In the genomic region with DNA sequence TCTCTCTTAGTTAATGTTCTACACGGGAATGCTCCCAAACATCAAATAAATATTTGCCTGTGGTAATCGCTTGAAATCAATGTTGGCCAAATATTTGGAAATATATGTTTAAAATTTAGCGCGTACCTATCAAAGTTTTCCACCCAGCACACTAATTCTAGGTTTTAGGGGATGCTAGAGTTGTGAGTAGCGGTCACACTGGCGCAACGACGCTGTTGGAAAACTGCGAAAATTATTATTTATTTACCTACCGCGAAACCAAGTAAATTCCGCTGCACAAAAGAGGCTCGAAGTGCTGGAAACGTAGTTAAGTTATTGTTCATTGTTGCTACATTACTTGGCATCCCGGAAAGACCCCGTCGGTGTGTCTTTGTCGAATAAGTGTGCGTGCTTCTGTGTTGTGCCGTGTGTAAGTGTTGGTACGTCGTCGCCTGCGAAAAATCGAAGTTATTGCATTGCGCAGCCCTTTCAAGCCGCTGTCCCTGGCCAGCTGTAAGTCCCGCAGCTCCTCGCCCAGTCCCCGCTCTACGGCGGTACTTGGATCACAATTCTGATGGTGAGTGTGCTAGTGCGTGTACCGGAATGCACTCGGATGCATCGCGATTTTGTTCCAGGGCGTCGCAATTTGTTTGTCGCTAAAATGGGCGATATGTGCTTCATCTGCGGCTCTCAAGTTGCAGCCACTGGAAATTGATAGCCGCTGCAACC, we compare ENCODE assay signal across 1 fruit fly cellular context.
TF ChIP-seq lines count a peak whose summit lies in the region.

A gene (plus strand): TSS at position 181 of the 708 bp plus-strand sequence.

TF ChIP-seq in whole organism, embryonic, 481 proteins besides CTCF, POLR2A, EP300 and RAD21 (continued from another document and continues in another):
- TF ChIP-seq ham (GFP tag; IDR thresholded peaks at IDR 0.05; lab: Robert Waterston, UW) (no peak), nerfin-1 (tag; optimal IDR thresholded peaks at IDR 0.05; lab: Kevin White, UChicago) (peak; percentile 100), Dip3 (GFP tag; optimal IDR thresholded peaks at IDR 0.05; lab: Kevin White, UChicago) (no peak), CG10979 (tag; optimal IDR thresholded peaks at IDR 0.05; lab: Kevin White, UChicago) (no peak), run (tag; optimal IDR thresholded peaks at IDR 0.05; lab: Kevin White, UChicago) (no peak), CG1233 (GFP tag; optimal IDR thresholded peaks at IDR 0.05; lab: Kevin White, UChicago) (no peak), tin (GFP tag; optimal IDR thresholded peaks at IDR 0.05; lab: Kevin White, UChicago) (no peak), h (optimal IDR thresholded peaks at IDR 0.05; lab: Kevin White, UChicago) (no peak), Deaf1 (tag; optimal IDR thresholded peaks at IDR 0.05; lab: Kevin White, UChicago) (no peak), HLH3B (GFP tag; IDR thresholded peaks at IDR 0.05; lab: Robert Waterston, UW) (no peak), CG7745 (tag; optimal IDR thresholded peaks at IDR 0.05; lab: Kevin White, UChicago) (no peak), Dek (tag; optimal IDR thresholded peaks at IDR 0.05; lab: Kevin White, UChicago) (no peak), croc (GFP tag; conservative IDR thresholded peaks at IDR 0.05; lab: Robert Waterston, UW) (no peak), CG4820 (GFP tag; optimal IDR thresholded peaks at IDR 0.05; lab: Kevin White, UChicago) (no peak), Ets97D (GFP tag; optimal IDR thresholded peaks at IDR 0.05; lab: Kevin White, UChicago) (peak; percentile 13), chinmo (GFP tag; IDR thresholded peaks at IDR 0.05; lab: Robert Waterston, UW; ENCODE audit: partially characterized antibody) (0 out of 4 replicates have a peak, but pooled peaks have one; percentile 49), cg (GFP tag; optimal IDR thresholded peaks at IDR 0.05; lab: Kevin White, UChicago) (peak; percentile 81), Kr (GFP tag; optimal IDR thresholded peaks at IDR 0.05; lab: Kevin White, UChicago) (no peak), oc (tag; optimal IDR thresholded peaks at IDR 0.05; lab: Kevin White, UChicago) (no peak), CG18764 (GFP tag; optimal IDR thresholded peaks at IDR 0.05; lab: Kevin White, UChicago) (no peak), CG11398 (GFP tag; optimal IDR thresholded peaks at IDR 0.05; lab: Kevin White, UChicago) (no peak), CG3838 (GFP tag; optimal IDR thresholded peaks at IDR 0.05; lab: Kevin White, UChicago) (no peak), HLH54F (GFP tag; optimal IDR thresholded peaks at IDR 0.05; lab: Kevin White, UChicago) (no peak), disco-r (GFP tag; optimal IDR thresholded peaks at IDR 0.05; lab: Kevin White, UChicago) (no peak), MESR4 (GFP tag; optimal IDR thresholded peaks at IDR 0.05; lab: Kevin White, UChicago) (peak; percentile 55), Atf6 (GFP tag; IDR thresholded peaks at IDR 0.05; lab: Robert Waterston, UW) (no peak), CG12299 (tag; optimal IDR thresholded peaks at IDR 0.05; lab: Kevin White, UChicago) (no peak), bab2 (GFP tag; optimal IDR thresholded peaks at IDR 0.05; lab: Kevin White, UChicago) (no peak), CG11093 (GFP tag; IDR thresholded peaks at IDR 0.05; lab: Robert Waterston, UW) (no peak), Drgx (GFP tag; IDR thresholded peaks at IDR 0.05; lab: Robert Waterston, UW) (no peak), D19B (GFP tag; optimal IDR thresholded peaks at IDR 0.05; lab: Kevin White, UChicago) (no peak), nom (GFP tag; optimal IDR thresholded peaks at IDR 0.05; lab: Kevin White, UChicago) (no peak), tna (GFP tag; IDR thresholded peaks at IDR 0.05; lab: Robert Waterston, UW; ENCODE audit: partially characterized antibody) (no peak; the same call in 1 of the 2 replicates), CHES-1-like (GFP tag; optimal IDR thresholded peaks at IDR 0.05; lab: Kevin White, UChicago) (peak; percentile 36), CG7357 (GFP tag; IDR thresholded peaks at IDR 0.05; lab: Robert Waterston, UW) (no peak), ara (GFP tag; IDR thresholded peaks at IDR 0.05; lab: Robert Waterston, UW) (no peak), lola (GFP tag; optimal IDR thresholded peaks at IDR 0.05; lab: Kevin White, UChicago) (no peak), CG14667 (GFP tag; IDR thresholded peaks at IDR 0.05; lab: Robert Waterston, UW) (no peak), Nf-YA (GFP tag; IDR thresholded peaks at IDR 0.05; lab: Robert Waterston, UW) (no peak), CG15601 (tag; optimal IDR thresholded peaks at IDR 0.05; lab: Kevin White, UChicago) (no peak), CG10462 (GFP tag; optimal IDR thresholded peaks at IDR 0.05; lab: Kevin White, UChicago) (no peak), Nf-YB (GFP tag; optimal IDR thresholded peaks at IDR 0.05; lab: Kevin White, UChicago) (no peak), Opbp (GFP tag; IDR thresholded peaks at IDR 0.05; lab: Robert Waterston, UW; ENCODE audit: partially characterized antibody) (peak; percentile 74; the same call in 2 of the 3 replicates), chif (GFP tag; optimal IDR thresholded peaks at IDR 0.05; lab: Kevin White, UChicago) (no peak), pzg (GFP tag; optimal IDR thresholded peaks at IDR 0.05; lab: Kevin White, UChicago) (peak; percentile 84), HLH4C (GFP tag; IDR thresholded peaks at IDR 0.05; lab: Robert Waterston, UW; ENCODE audit: partially characterized antibody) (peak; percentile 52; the same call in 2 of the 3 replicates), CG8478 (optimal IDR thresholded peaks at IDR 0.05; lab: Kevin White, UChicago) (no peak), mld (GFP tag; IDR thresholded peaks at IDR 0.05; lab: Robert Waterston, UW; ENCODE audit: partially characterized antibody) (peak; percentile 76; the same call in 2 of the 3 replicates), CG16863 (GFP tag; optimal IDR thresholded peaks at IDR 0.05; lab: Kevin White, UChicago) (no peak), Hr51 (GFP tag; optimal IDR thresholded peaks at IDR 0.05; lab: Kevin White, UChicago) (no peak), pum (GFP tag; optimal IDR thresholded peaks at IDR 0.05; lab: Kevin White, UChicago) (no peak), Meics (GFP tag; optimal IDR thresholded peaks at IDR 0.05; lab: Kevin White, UChicago) (no peak), hth (optimal IDR thresholded peaks at IDR 0.05; lab: Kevin White, UChicago) (no peak), lov (optimal IDR thresholded peaks at IDR 0.05; lab: Kevin White, UChicago) (no peak), lov (GFP tag; IDR thresholded peaks at IDR 0.05; lab: Robert Waterston, UW) (no peak), CG6791 (GFP tag; IDR thresholded peaks at IDR 0.05; lab: Robert Waterston, UW; ENCODE audit: partially characterized antibody) (peak; percentile 89), Jarid2 (GFP tag; optimal IDR thresholded peaks at IDR 0.05; lab: Kevin White, UChicago) (no peak), Gsc (GFP tag; IDR thresholded peaks at IDR 0.05; lab: Robert Waterston, UW) (no peak), pita (GFP tag; optimal IDR thresholded peaks at IDR 0.05; lab: Kevin White, UChicago) (peak; percentile 70), CkIIα-i1 (GFP tag; IDR thresholded peaks at IDR 0.05; lab: Robert Waterston, UW) (no peak), Lim3 (GFP tag; IDR thresholded peaks at IDR 0.05; lab: Robert Waterston, UW) (no peak), Neu2 (GFP tag; optimal IDR thresholded peaks at IDR 0.05; lab: Kevin White, UChicago; ENCODE audit: borderline replicate concordance) (no peak), CG3847 (GFP tag; IDR thresholded peaks at IDR 0.05; lab: Robert Waterston, UW) (peak; percentile 32; the same call in 1 of the 2 replicates), ems (GFP tag; optimal IDR thresholded peaks at IDR 0.05; lab: Kevin White, UChicago) (no peak), CG10267 (tag; optimal IDR thresholded peaks at IDR 0.05; lab: Kevin White, UChicago) (peak; percentile 43), Hr3 (GFP tag; optimal IDR thresholded peaks at IDR 0.05; lab: Kevin White, UChicago) (no peak), usp (GFP tag; optimal IDR thresholded peaks at IDR 0.05; lab: Kevin White, UChicago) (no peak), crc (GFP tag; optimal IDR thresholded peaks at IDR 0.05; lab: Kevin White, UChicago) (no peak), CG17186 (GFP tag; optimal IDR thresholded peaks at IDR 0.05; lab: Kevin White, UChicago) (no peak), Rx (GFP tag; IDR thresholded peaks at IDR 0.05; lab: Robert Waterston, UW) (no peak), CG1792 (GFP tag; optimal IDR thresholded peaks at IDR 0.05; lab: Kevin White, UChicago) (no peak), tio (GFP tag; optimal IDR thresholded peaks at IDR 0.05; lab: Kevin White, UChicago) (no peak), shn (GFP tag; optimal IDR thresholded peaks at IDR 0.05; lab: Kevin White, UChicago) (no peak), E2f2 (GFP tag; IDR thresholded peaks at IDR 0.05; lab: Robert Waterston, UW) (peak; percentile 97), Dbx (GFP tag; IDR thresholded peaks at IDR 0.05; lab: Robert Waterston, UW) (no peak), ci (GFP tag; IDR thresholded peaks at IDR 0.05; lab: Robert Waterston, UW) (0 out of 3 replicates have a peak, but pooled peaks have one; percentile 5), CG2202 (tag; optimal IDR thresholded peaks at IDR 0.05; lab: Kevin White, UChicago) (no peak), row (GFP tag; IDR thresholded peaks at IDR 0.05; lab: Robert Waterston, UW) (0 out of 3 replicates have a peak, but pooled peaks have one; percentile 17), CG2889 (GFP tag; IDR thresholded peaks at IDR 0.05; lab: Robert Waterston, UW) (no peak), pb (GFP tag; optimal IDR thresholded peaks at IDR 0.05; lab: Kevin White, UChicago) (no peak), CG18599 (GFP tag; optimal IDR thresholded peaks at IDR 0.05; lab: Kevin White, UChicago) (no peak), CG7786 (GFP tag; optimal IDR thresholded peaks at IDR 0.05; lab: Kevin White, UChicago) (no peak), ab (GFP tag; optimal IDR thresholded peaks at IDR 0.05; lab: Kevin White, UChicago) (no peak), jing (GFP tag; optimal IDR thresholded peaks at IDR 0.05; lab: Kevin White, UChicago) (no peak), prd (optimal IDR thresholded peaks at IDR 0.05; lab: Kevin White, UChicago) (no peak), prd (GFP tag; IDR thresholded peaks at IDR 0.05; lab: Robert Waterston, UW) (no peak), nerfin-2 (GFP tag; IDR thresholded peaks at IDR 0.05; lab: Robert Waterston, UW; ENCODE audit: partially characterized antibody) (peak; percentile 78), Fer1 (GFP tag; optimal IDR thresholded peaks at IDR 0.05; lab: Kevin White, UChicago) (no peak), sqz (GFP tag; optimal IDR thresholded peaks at IDR 0.05; lab: Kevin White, UChicago) (no peak), CG12659 (GFP tag; optimal IDR thresholded peaks at IDR 0.05; lab: Kevin White, UChicago) (peak; percentile 67), sna (GFP tag; IDR thresholded peaks at IDR 0.05; lab: Robert Waterston, UW; ENCODE audit: partially characterized antibody) (no peak), ewg (GFP tag; optimal IDR thresholded peaks at IDR 0.05; lab: Kevin White, UChicago) (peak; percentile 28), CG30020 (tag; optimal IDR thresholded peaks at IDR 0.05; lab: Kevin White, UChicago) (no peak), CG4617 (GFP tag; optimal IDR thresholded peaks at IDR 0.05; lab: Kevin White, UChicago; ENCODE audit: borderline replicate concordance) (peak; percentile 95), CG12942 (GFP tag; optimal IDR thresholded peaks at IDR 0.05; lab: Kevin White, UChicago) (no peak), Blimp-1 (GFP tag; optimal IDR thresholded peaks at IDR 0.05; lab: Kevin White, UChicago) (no peak), CG8924 (tag; optimal IDR thresholded peaks at IDR 0.05; lab: Kevin White, UChicago) (peak; percentile 19), cwo (GFP tag; optimal IDR thresholded peaks at IDR 0.05; lab: Kevin White, UChicago) (no peak), ind (GFP tag; optimal IDR thresholded peaks at IDR 0.05; lab: Kevin White, UChicago) (no peak), kah (GFP tag; optimal IDR thresholded peaks at IDR 0.05; lab: Kevin White, UChicago) (no peak), vfl (GFP tag; optimal IDR thresholded peaks at IDR 0.05; lab: Kevin White, UChicago) (no peak), Bgb (GFP tag; IDR thresholded peaks at IDR 0.05; lab: Robert Waterston, UW; ENCODE audit: partially characterized antibody) (peak; percentile 58; the same call in 1 of the 2 replicates), org-1 (GFP tag; optimal IDR thresholded peaks at IDR 0.05; lab: Kevin White, UChicago) (no peak), rib (GFP tag; IDR thresholded peaks at IDR 0.05; lab: Robert Waterston, UW) (no peak), Oli (tag; optimal IDR thresholded peaks at IDR 0.05; lab: Kevin White, UChicago) (no peak), CG11723 (GFP tag; optimal IDR thresholded peaks at IDR 0.05; lab: Kevin White, UChicago) (no peak), Antp (GFP tag; optimal IDR thresholded peaks at IDR 0.05; lab: Kevin White, UChicago) (no peak), fru (optimal IDR thresholded peaks at IDR 0.05; lab: Kevin White, UChicago) (no peak), CG1602 (GFP tag; optimal IDR thresholded peaks at IDR 0.05; lab: Kevin White, UChicago) (no peak), Scr (GFP tag; IDR thresholded peaks at IDR 0.05; lab: Robert Waterston, UW; ENCODE audit: partially characterized antibody) (no peak; the same call in 1 of the 2 replicates), Atf3 (GFP tag; optimal IDR thresholded peaks at IDR 0.05; lab: Kevin White, UChicago) (no peak), ato (GFP tag; IDR thresholded peaks at IDR 0.05; lab: Robert Waterston, UW; ENCODE audit: partially characterized antibody) (peak; percentile 65; the same call in 1 of the 2 replicates), Med (GFP tag; lab: Kevin White, UChicago) (peak; percentile 81), CG15011 (GFP tag; optimal IDR thresholded peaks at IDR 0.05; lab: Kevin White, UChicago) (no peak), Dll (GFP tag; IDR thresholded peaks at IDR 0.05; lab: Robert Waterston, UW; ENCODE audit: partially characterized antibody) (0 out of 4 replicates have a peak, but pooled peaks have one; percentile 42), CG2120 (GFP tag; optimal IDR thresholded peaks at IDR 0.05; lab: Kevin White, UChicago) (no peak), CG11504 (tag; optimal IDR thresholded peaks at IDR 0.05; lab: Kevin White, UChicago) (peak; percentile 0), ssp (GFP tag; IDR thresholded peaks at IDR 0.05; lab: Robert Waterston, UW) (no peak), Hmx (GFP tag; optimal IDR thresholded peaks at IDR 0.05; lab: Kevin White, UChicago) (no peak), insv (GFP tag; optimal IDR thresholded peaks at IDR 0.05; lab: Kevin White, UChicago) (no peak), CG8089 (GFP tag; optimal IDR thresholded peaks at IDR 0.05; lab: Kevin White, UChicago) (no peak), esg (GFP tag; conservative IDR thresholded peaks at IDR 0.05; lab: Robert Waterston, UW) (no peak), CG13287 (GFP tag; IDR thresholded peaks at IDR 0.05; lab: Robert Waterston, UW; ENCODE audit: partially characterized antibody) (no peak), az2 (GFP tag; optimal IDR thresholded peaks at IDR 0.05; lab: Kevin White, UChicago) (no peak)
